Worm (Caenorhabditis elegans): ENCODE results near the gene sri-4.

ce11 chrV:719731-720130 is 28.4 kb upstream of the sri-4 start, which contains the start of gene srbc-40:
- TF ChIP-seq dmd-4 (tag; optimal IDR thresholded peaks at IDR 0.05; ENCODE audit: borderline replicate concordance) (no peak), ttx-3 (tag; optimal IDR thresholded peaks at IDR 0.05) (no peak), ceh-45 (GFP tag; IDR thresholded peaks at IDR 0.05) (no peak), ceh-2 (tag; optimal IDR thresholded peaks at IDR 0.05) (no peak), fax-1 (tag; optimal IDR thresholded peaks at IDR 0.05) (no peak), tbx-2 (tag; optimal IDR thresholded peaks at IDR 0.05) (no peak), T23F11.4 (GFP tag; optimal IDR thresholded peaks at IDR 0.05) (no peak), ceh-14 (tag; optimal IDR thresholded peaks at IDR 0.05) (no peak), ceh-48 (tag; optimal IDR thresholded peaks at IDR 0.05) (no peak), rnt-1 (tag; optimal IDR thresholded peaks at IDR 0.05) (no peak), pat-9 (tag; optimal IDR thresholded peaks at IDR 0.05) (no peak), C08G9.2 (tag; optimal IDR thresholded peaks at IDR 0.05) (no peak)
